Worm (Caenorhabditis elegans): ENCODE measurements around the gene C52E2.3.

C52E2.3 gene

ce11 chrII:1848109-1848508 lies 2.9 kb upstream of the C52E2.3 start, which contains the start of gene fbxb-97:
Gene fbxb-97, minus strand, starts transcription at chrII:1848161.
- TF ChIP-seq efl-1 (optimal IDR thresholded peaks at IDR 0.05) (peak in 1 of 2 experiments; percentile 48), efl-1 (GFP tag; optimal IDR thresholded peaks at IDR 0.05 in 1 of 2) (no peak), nhr-76 (tag; optimal IDR thresholded peaks at IDR 0.05) (no peak)

- TF ChIP-seq snu-23 (GFP tag; optimal IDR thresholded peaks at IDR 0.05), result no peak
- no peak for TF ChIP-seq fkh-10 (GFP tag; optimal IDR thresholded peaks at IDR 0.05)
- TF ChIP-seq nhr-11 (tag; optimal IDR thresholded peaks at IDR 0.05), result no peak
- TF ChIP-seq unc-62 (GFP tag; optimal IDR thresholded peaks at IDR 0.05), result no peak
- no peak for TF ChIP-seq elt-2 (tag; optimal IDR thresholded peaks at IDR 0.05)
- no peak for TF ChIP-seq efl-1 (optimal IDR thresholded peaks at IDR 0.05)
- TF ChIP-seq efl-1 (GFP tag; optimal IDR thresholded peaks at IDR 0.05 in 1 of 2), result no peak
- no peak for TF ChIP-seq ceh-82 (tag; optimal IDR thresholded peaks at IDR 0.05)
- no peak for TF ChIP-seq C34B4.2 (tag; optimal IDR thresholded peaks at IDR 0.05)
- TF ChIP-seq dpl-1 (GFP tag; optimal IDR thresholded peaks at IDR 0.05), result no peak
- TF ChIP-seq hpl-2 (GFP tag; optimal IDR thresholded peaks at IDR 0.05), result no peak
- no peak for TF ChIP-seq xbp-1 (tag; optimal IDR thresholded peaks at IDR 0.05)
Observed at ce11 chrII:1850299-1850698, 745 bp upstream of the C52E2.3 start, which contains the start of gene fbxb-96. Gene fbxb-96, minus strand, starts transcription at chrII:1850399.

ce11 chrII:1851716-1852115 lies 672 bp downstream of the C52E2.3 start:
- TF ChIP-seq lin-14 (GFP tag; optimal IDR thresholded peaks at IDR 0.05) (peak; percentile 68), nhr-12 (tag; optimal IDR thresholded peaks at IDR 0.05) (no peak), nhr-47 (tag; optimal IDR thresholded peaks at IDR 0.05) (no peak), lin-35 (GFP tag; optimal IDR thresholded peaks at IDR 0.05) (peak in 1 of 2 experiments; percentile 40), elt-3 (tag; optimal IDR thresholded peaks at IDR 0.05) (peak in 2 of 6 experiments; percentile 68 to 69), tlp-1 (tag; optimal IDR thresholded peaks at IDR 0.05) (peak; percentile 84), nhr-71 (tag; optimal IDR thresholded peaks at IDR 0.05) (no peak), zag-1 (tag; optimal IDR thresholded peaks at IDR 0.05) (no peak), mdl-1 (tag; optimal IDR thresholded peaks at IDR 0.05) (peak in 1 of 2 experiments; percentile 7), efl-1 (optimal IDR thresholded peaks at IDR 0.05) (no peak), efl-1 (GFP tag; optimal IDR thresholded peaks at IDR 0.05 in 1 of 2) (peak in 1 of 2 experiments; percentile 35), nhr-76 (tag; optimal IDR thresholded peaks at IDR 0.05) (no peak), ceh-8 (GFP tag; optimal IDR thresholded peaks at IDR 0.05) (no peak), dpl-1 (GFP tag; optimal IDR thresholded peaks at IDR 0.05) (no peak), zip-4 (GFP tag; optimal IDR thresholded peaks at IDR 0.05) (no peak), lir-3 (tag; optimal IDR thresholded peaks at IDR 0.05; ENCODE audit: poor library complexity) (no peak), blmp-1 (tag; optimal IDR thresholded peaks at IDR 0.05) (peak; percentile 40), nhr-20 (tag; optimal IDR thresholded peaks at IDR 0.05) (peak; percentile 58), nhr-19 (GFP tag; conservative IDR thresholded peaks at IDR 0.05) (peak; percentile 43; the same call in 1 of the 2 replicates), C16A3.4 (tag; optimal IDR thresholded peaks at IDR 0.05) (no peak), C34B4.2 (tag; optimal IDR thresholded peaks at IDR 0.05) (no peak), jun-1 (tag; optimal IDR thresholded peaks at IDR 0.05) (peak; percentile 92), lsy-2 (tag; optimal IDR thresholded peaks at IDR 0.05) (peak in 1 of 2 experiments; percentile 34), mef-2 (tag; optimal IDR thresholded peaks at IDR 0.05) (no peak), pax-3 (tag; optimal IDR thresholded peaks at IDR 0.05) (peak; percentile 30), aha-1 (tag; optimal IDR thresholded peaks at IDR 0.05) (no peak), ztf-4 (tag; optimal IDR thresholded peaks at IDR 0.05) (no peak), elt-2 (tag; optimal IDR thresholded peaks at IDR 0.05) (peak; percentile 100), nhr-84 (tag; optimal IDR thresholded peaks at IDR 0.05) (no peak), mab-9 (GFP tag; IDR thresholded peaks at IDR 0.05) (no peak), sptf-1 (tag; optimal IDR thresholded peaks at IDR 0.05) (no peak), sox-4 (tag; optimal IDR thresholded peaks at IDR 0.05) (no peak), nhr-237 (tag; optimal IDR thresholded peaks at IDR 0.05) (no peak), nhr-90 (tag; optimal IDR thresholded peaks at IDR 0.05; ENCODE audit: poor library complexity) (peak; percentile 48), lin-13 (GFP tag; optimal IDR thresholded peaks at IDR 0.05) (no peak), nhr-28 (tag; optimal IDR thresholded peaks at IDR 0.05) (no peak), F16B12.6 (tag; optimal IDR thresholded peaks at IDR 0.05) (no peak), pqm-1 (tag; optimal IDR thresholded peaks at IDR 0.05) (peak; percentile 92), pag-3 (tag; optimal IDR thresholded peaks at IDR 0.05; ENCODE audit: borderline replicate concordance, insufficient read depth) (no peak)

Data from whole organism, L1 larva.